Fruit fly (Drosophila melanogaster) whole organism, embryonic: ENCODE results near the gene CG7011.

Experiments
- Abd-B ChIP-seq: fragments of 200-800 bp; sonication (Bioruptor generic); optimal IDR thresholded peaks from 2 replicates; lab custom pipeline; 2018; ENCODE audit warnings: missing biosample characterization, mild to moderate bottlenecking, missing genetic modification characterization, moderate library complexity
- Atf-2 ChIP-seq: fragments of 200-800 bp; sonication (Bioruptor generic); optimal IDR thresholded peaks from 2 replicates; lab custom pipeline; 2016; ENCODE audit warnings: missing biosample characterization, missing genetic modification characterization
- BEAF-32 ChIP-seq: fragments of 200-800 bp; sonication (Bioruptor generic); optimal IDR thresholded peaks from 3 replicates; lab custom pipeline; 2017; ENCODE audit warnings: missing biosample characterization, missing genetic modification characterization, mild to moderate bottlenecking, moderate library complexity, missing genetic modification reagents
- Bteb2 ChIP-seq: fragments of 200-800 bp; sonication (Bioruptor generic); optimal IDR thresholded peaks from 2 replicates; lab custom pipeline; 2016; ENCODE audit warnings: missing biosample characterization, missing genetic modification characterization
- CG13287 ChIP-seq: fragments of 200-800 bp; sonication (Bioruptor generic); IDR thresholded peaks from 2 replicates; pipeline ENCODE4 v1.3.6; 2022; ENCODE audit warnings: missing biosample characterization, missing genetic modification characterization; ENCODE audit not compliant: partially characterized antibody
- CG14014 ChIP-seq: fragments of 200-800 bp; sonication (Bioruptor generic); IDR thresholded peaks from 2 replicates; pipeline ENCODE4 v1.3.6; 2022; ENCODE audit warnings: missing biosample characterization, missing genetic modification characterization
- CG14965 ChIP-seq: fragments of 200-800 bp; sonication (Bioruptor generic); optimal IDR thresholded peaks from 2 replicates; lab custom pipeline; 2016; ENCODE audit warnings: missing biosample characterization, missing genetic modification characterization, borderline replicate concordance
- CG1602 ChIP-seq: fragments of 200-800 bp; sonication (Bioruptor generic); optimal IDR thresholded peaks from 3 replicates; lab custom pipeline; 2016; ENCODE audit warnings: missing biosample characterization, missing genetic modification characterization
- CG17328 ChIP-seq: fragments of 200-800 bp; sonication (Bioruptor generic); IDR thresholded peaks from 2 replicates; pipeline ENCODE4 v1.3.6; 2022; ENCODE audit warnings: missing biosample characterization, missing genetic modification characterization
- CG17361 ChIP-seq: fragments of 200-800 bp; sonication (Bioruptor generic); IDR thresholded peaks from 3 replicates; pipeline ENCODE4 v1.3.6; 2022; ENCODE audit warnings: missing biosample characterization, missing genetic modification characterization
- CG1792 ChIP-seq: fragments of 200-800 bp; sonication (Bioruptor generic); optimal IDR thresholded peaks from 2 replicates; lab custom pipeline; 2016; ENCODE audit warnings: missing biosample characterization, missing genetic modification characterization
- CG2712 ChIP-seq: fragments of 200-800 bp; optimal IDR thresholded peaks from 3 replicates; lab custom pipeline; 2019; ENCODE audit warnings: missing biosample characterization, mild to moderate bottlenecking, missing genetic modification characterization, moderate library complexity
- CG30020 ChIP-seq: fragments of 200-800 bp; optimal IDR thresholded peaks from 2 replicates; lab custom pipeline; 2019; ENCODE audit warnings: missing biosample characterization, mild to moderate bottlenecking, missing genetic modification characterization, moderate library complexity
- CG30403 ChIP-seq: fragments of 200-800 bp; sonication (Bioruptor generic); optimal IDR thresholded peaks from 3 replicates; lab custom pipeline; 2016; ENCODE audit warnings: missing biosample characterization, missing genetic modification characterization
- CG3281 ChIP-seq: fragments of 200-800 bp; sonication (Bioruptor generic); optimal IDR thresholded peaks from 3 replicates; lab custom pipeline; 2017; ENCODE audit warnings: missing biosample characterization, mild to moderate bottlenecking, missing genetic modification characterization
- CG3726 ChIP-seq: fragments of 200-800 bp; sonication (Bioruptor generic); IDR thresholded peaks from 3 replicates; pipeline ENCODE4, ENCODE4 v1.3.6; 2022; ENCODE audit warnings: missing biosample characterization, missing genetic modification characterization
- CG4617 ChIP-seq: fragments of 200-800 bp; sonication (Bioruptor generic); optimal IDR thresholded peaks from 3 replicates; lab custom pipeline; 2016; ENCODE audit warnings: missing biosample characterization, missing genetic modification characterization, borderline replicate concordance
- CG6813 ChIP-seq: fragments of 200-800 bp; sonication (Bioruptor generic); optimal IDR thresholded peaks from 2 replicates; lab custom pipeline; 2017; ENCODE audit warnings: missing biosample characterization, missing genetic modification characterization, mild to moderate bottlenecking, moderate library complexity, missing genetic modification reagents
- CG8281 ChIP-seq: fragments of 200-800 bp; sonication (Bioruptor generic); optimal IDR thresholded peaks from 2 replicates; lab custom pipeline; 2018; ENCODE audit warnings: missing biosample characterization, mild to moderate bottlenecking, missing genetic modification characterization, moderate library complexity
- CG9215 ChIP-seq: fragments of 200-800 bp; sonication (Bioruptor generic); IDR thresholded peaks from 2 replicates; pipeline ENCODE4 v1.3.6; 2022; ENCODE audit warnings: missing biosample characterization, missing genetic modification characterization
- Camta ChIP-seq: fragments of 200-800 bp; sonication (Bioruptor generic); optimal IDR thresholded peaks from 2 replicates; lab custom pipeline; 2016; ENCODE audit warnings: missing biosample characterization, missing genetic modification characterization
- E2f1 ChIP-seq: fragments of 200-800 bp; sonication (Bioruptor generic); IDR thresholded peaks from 2 replicates; pipeline ENCODE4 v1.3.6; 2022; ENCODE audit warnings: missing biosample characterization, missing genetic modification characterization
- Elba2 ChIP-seq: fragments of 200-800 bp; sonication (Bioruptor generic); optimal IDR thresholded peaks from 3 replicates; lab custom pipeline; 2016; ENCODE audit warnings: missing biosample characterization, missing genetic modification characterization
- HHEX ChIP-seq: fragments of 200-800 bp; sonication (Bioruptor generic); optimal IDR thresholded peaks from 3 replicates; lab custom pipeline; 2017; ENCODE audit warnings: missing biosample characterization, mild to moderate bottlenecking, missing genetic modification characterization, missing genetic modification reagents
- Hand ChIP-seq: fragments of 200-800 bp; sonication (Bioruptor generic); optimal IDR thresholded peaks from 2 replicates; lab custom pipeline; 2017; ENCODE audit warnings: mild to moderate bottlenecking, missing biosample characterization, missing genetic modification reagents, missing genetic modification characterization
- Hmx ChIP-seq: fragments of 200-800 bp; sonication (Bioruptor generic); optimal IDR thresholded peaks from 2 replicates; lab custom pipeline; 2016; ENCODE audit warnings: missing biosample characterization, missing genetic modification characterization
- MTF-1 ChIP-seq: fragments of 200-800 bp; sonication (Bioruptor generic); optimal IDR thresholded peaks from 2 replicates; lab custom pipeline; 2018; ENCODE audit warnings: missing biosample characterization, mild to moderate bottlenecking, missing genetic modification characterization, borderline replicate concordance
- Oli ChIP-seq: fragments of 200-800 bp; sonication (Bioruptor generic); optimal IDR thresholded peaks from 2 replicates; lab custom pipeline; 2018; ENCODE audit warnings: missing biosample characterization, mild to moderate bottlenecking, missing genetic modification characterization, moderate library complexity
- Side ChIP-seq: fragments of 200-800 bp; sonication (Bioruptor generic); optimal IDR thresholded peaks from 2 replicates; lab custom pipeline; 2016; ENCODE audit warnings: missing biosample characterization, missing genetic modification characterization
- Sry-δ ChIP-seq: fragments of 200-800 bp; sonication (Bioruptor generic); optimal IDR thresholded peaks from 2 replicates; lab custom pipeline; 2016; ENCODE audit warnings: missing biosample characterization, missing genetic modification characterization
- al ChIP-seq: fragments of 200-800 bp; sonication (Bioruptor generic); IDR thresholded peaks from 2 replicates; pipeline ENCODE4 v1.3.6; 2022; ENCODE audit warnings: missing biosample characterization, missing genetic modification characterization
- ase ChIP-seq: fragments of 200-800 bp; sonication (Bioruptor generic); IDR thresholded peaks from 3 replicates; pipeline ENCODE4 v1.3.6; 2022; ENCODE audit warnings: missing biosample characterization, missing genetic modification characterization
- ash1 ChIP-seq: fragments of 200-800 bp; sonication (Bioruptor generic); optimal IDR thresholded peaks from 2 replicates; lab custom pipeline; 2018; ENCODE audit warnings: missing biosample characterization, mild to moderate bottlenecking, missing genetic modification characterization
- gem ChIP-seq: fragments of 200-800 bp; sonication (Bioruptor generic); optimal IDR thresholded peaks from 2 replicates; lab custom pipeline; 2019; ENCODE audit warnings: missing biosample characterization, mild to moderate bottlenecking, missing genetic modification characterization, moderate library complexity
- luna ChIP-seq: fragments of 200-800 bp; sonication (Bioruptor generic); optimal IDR thresholded peaks from 2 replicates; lab custom pipeline; 2016; ENCODE audit warnings: missing biosample characterization, missing genetic modification characterization
- nerfin-2 ChIP-seq: fragments of 200-800 bp; sonication (Bioruptor generic); IDR thresholded peaks from 2 replicates; pipeline ENCODE4 v1.3.6; 2022; ENCODE audit warnings: missing biosample characterization, missing genetic modification characterization; ENCODE audit not compliant: partially characterized antibody
- pan ChIP-seq, 4 experiments: fragments of >200 bp in 3 of 4; fragments of 200-800 bp in 1 of 4; sonication (Bioruptor generic) in 1 of 4; optimal IDR thresholded peaks in 3 of 4; IDR thresholded peaks in 1 of 4; 2 replicates each; pipeline versions ENCODE4 v1.3.6 to Lab custom; 2017 to 2022; ENCODE audit warnings: missing biosample characterization in 2 of 4, missing genetic modification characterization in 2 of 4, mixed read lengths in 1 of 4
- pb ChIP-seq: fragments of 200-800 bp; sonication (Bioruptor generic); optimal IDR thresholded peaks from 3 replicates; lab custom pipeline; 2016; ENCODE audit warnings: missing biosample characterization, missing genetic modification characterization
- pho ChIP-seq: fragments of 200-800 bp; sonication (Bioruptor generic); optimal IDR thresholded peaks from 2 replicates; lab custom pipeline; 2016; ENCODE audit warnings: missing biosample characterization, missing genetic modification characterization
- phol ChIP-seq: fragments of 200-800 bp; sonication (Bioruptor generic); optimal IDR thresholded peaks from 3 replicates; lab custom pipeline; 2018; ENCODE audit warnings: missing biosample characterization, mild to moderate bottlenecking, missing genetic modification characterization, moderate library complexity
- row ChIP-seq: fragments of 200-800 bp; sonication (Bioruptor generic); IDR thresholded peaks from 3 replicates; pipeline ENCODE4 v1.3.6; 2022; ENCODE audit warnings: missing biosample characterization, missing genetic modification characterization
- sens ChIP-seq: fragments of 200-800 bp; sonication (Bioruptor generic); peaks from one replicate; lab custom pipeline; 2016; ENCODE audit warnings: missing biosample characterization, missing genetic modification characterization
- shn ChIP-seq: fragments of 200-800 bp; sonication (Bioruptor generic); optimal IDR thresholded peaks from 3 replicates; lab custom pipeline; 2016; ENCODE audit warnings: missing biosample characterization, missing genetic modification characterization
- slbo ChIP-seq: fragments of 200-800 bp; sonication (Bioruptor generic); IDR thresholded peaks from 2 replicates; pipeline ENCODE4 v1.3.6; 2022; ENCODE audit warnings: missing biosample characterization, missing genetic modification characterization
- sob ChIP-seq: fragments of 200-800 bp; sonication (Bioruptor generic); IDR thresholded peaks from 2 replicates; pipeline ENCODE4 v1.3.6; 2022; ENCODE audit warnings: missing biosample characterization, missing genetic modification characterization
- tgo ChIP-seq: fragments of 200-800 bp; sonication (Bioruptor generic); IDR thresholded peaks from 3 replicates; pipeline ENCODE4 v1.3.6; 2022; ENCODE audit warnings: missing biosample characterization, missing genetic modification characterization
- vvl ChIP-seq: fragments of 200-800 bp; sonication (Bioruptor generic); IDR thresholded peaks from 2 replicates; pipeline ENCODE4 v1.3.6; 2022; ENCODE audit warnings: missing biosample characterization, missing genetic modification characterization
- wek ChIP-seq: fragments of 200-800 bp; sonication (Bioruptor generic); optimal IDR thresholded peaks from 3 replicates; lab custom pipeline; 2018; ENCODE audit warnings: missing biosample characterization, mild to moderate bottlenecking, missing genetic modification characterization, moderate library complexity

CG7011 gene

dm6 chr3L:15158330-15159114 is 4.9 kb downstream of the CG7011 start, which contains the start of the genes Msh6 and Prp31 (continued):
- peak; percentile 32; the same call in 1 of the 2 replicates for TF ChIP-seq vvl (GFP tag; lab: Robert Waterston, UW)
- TF ChIP-seq Camta = peak; percentile 75
- peak; percentile 80 for TF ChIP-seq pho (GFP tag; lab: Kevin White, UChicago)
- no peak for TF ChIP-seq gem (tag; lab: Kevin White, UChicago)
- peak; percentile 80 for TF ChIP-seq CG30403 (GFP tag; lab: Kevin White, UChicago)
- peak; percentile 86 for TF ChIP-seq wek (GFP tag; lab: Kevin White, UChicago)
- no peak for TF ChIP-seq CG4617 (GFP tag; lab: Kevin White, UChicago)
- TF ChIP-seq CG17361 (GFP tag; lab: Robert Waterston, UW) = peak; percentile 82
- TF ChIP-seq Oli (tag; lab: Kevin White, UChicago) = peak; percentile 78
- TF ChIP-seq row (GFP tag; lab: Robert Waterston, UW) = peak; percentile 82
- peak; percentile 60 for TF ChIP-seq CG9215 (GFP tag; lab: Robert Waterston, UW)
- TF ChIP-seq CG14014 (GFP tag; lab: Robert Waterston, UW) = peak; percentile 55; the same call in 1 of the 2 replicates
- TF ChIP-seq pb (GFP tag; lab: Kevin White, UChicago) = no peak
- TF ChIP-seq ase (GFP tag; lab: Robert Waterston, UW) = 0 out of 3 replicates have a peak, but pooled peaks have one; percentile 8
- peak; percentile 48 for TF ChIP-seq Sry-δ (GFP tag; lab: Kevin White, UChicago)
- TF ChIP-seq MTF-1 (GFP tag; lab: Kevin White, UChicago) = no peak
- TF ChIP-seq Hand (GFP tag; lab: Kevin White, UChicago) = no peak
- TF ChIP-seq al = peak; percentile 30
- TF ChIP-seq Atf-2 (GFP tag; lab: Kevin White, UChicago) = peak; percentile 70
- peak; percentile 72 for TF ChIP-seq CG30020 (tag; lab: Kevin White, UChicago)
- no peak for TF ChIP-seq ash1 (GFP tag; lab: Kevin White, UChicago)
- peak; percentile 78 for TF ChIP-seq CG1602 (GFP tag; lab: Kevin White, UChicago)
- TF ChIP-seq CG13287 (GFP tag; lab: Robert Waterston, UW) = no peak
- TF ChIP-seq HHEX = peak; percentile 22
- TF ChIP-seq CG3281 = peak; percentile 57
- TF ChIP-seq Bteb2 (GFP tag; lab: Kevin White, UChicago) = peak; percentile 62
- TF ChIP-seq Side = peak; percentile 24
- TF ChIP-seq CG17328 = peak; percentile 56
- peak; percentile 87 for TF ChIP-seq phol (tag; lab: Kevin White, UChicago)
- peak; percentile 46 for TF ChIP-seq luna (GFP tag; lab: Kevin White, UChicago)
- peak; percentile 45 for TF ChIP-seq BEAF-32 (GFP tag; lab: Kevin White, UChicago)
- TF ChIP-seq sens (GFP tag; lab: Kevin White, UChicago) = peak; percentile 93
- TF ChIP-seq nerfin-2 (GFP tag; lab: Robert Waterston, UW) = no peak
- peak; percentile 79 for TF ChIP-seq slbo (GFP tag; lab: Robert Waterston, UW)
- TF ChIP-seq Hmx (GFP tag; lab: Kevin White, UChicago) = peak; percentile 63
- TF ChIP-seq CG1792 (GFP tag; lab: Kevin White, UChicago) = peak; percentile 31
- TF ChIP-seq shn (GFP tag; lab: Kevin White, UChicago) = peak; percentile 53
- peak; percentile 59 for TF ChIP-seq CG2712
- no peak for TF ChIP-seq pan (optimal IDR thresholded peaks at IDR 0.05; lab: Kevin White, UChicago)
- TF ChIP-seq pan (GFP tag; optimal IDR thresholded peaks at IDR 0.05 in 1 of 2, IDR thresholded peaks at IDR 0.05 in 1 of 2) = peak in 1 of 2 experiments; percentile 38
- TF ChIP-seq sob (GFP tag; lab: Robert Waterston, UW) = peak; percentile 53; the same call in 1 of the 2 replicates
- peak; percentile 32 for TF ChIP-seq Elba2
- peak; percentile 87 for TF ChIP-seq Abd-B (GFP tag; lab: Kevin White, UChicago)
- peak; percentile 63 for TF ChIP-seq tgo (GFP tag; lab: Robert Waterston, UW)
- no peak for TF ChIP-seq CG6813
- TF ChIP-seq E2f1 (GFP tag; lab: Robert Waterston, UW) = peak; percentile 29; the same call in 1 of the 2 replicates
- TF ChIP-seq CG14965 = no peak
- TF ChIP-seq CG3726 (GFP tag; lab: Robert Waterston, UW) = no peak
- TF ChIP-seq CG8281 (tag; lab: Kevin White, UChicago) = peak; percentile 35
